Worm (Caenorhabditis elegans): Measurements from ENCODE around the gene ZK632.10.

ZK632.10 gene

DNA sequence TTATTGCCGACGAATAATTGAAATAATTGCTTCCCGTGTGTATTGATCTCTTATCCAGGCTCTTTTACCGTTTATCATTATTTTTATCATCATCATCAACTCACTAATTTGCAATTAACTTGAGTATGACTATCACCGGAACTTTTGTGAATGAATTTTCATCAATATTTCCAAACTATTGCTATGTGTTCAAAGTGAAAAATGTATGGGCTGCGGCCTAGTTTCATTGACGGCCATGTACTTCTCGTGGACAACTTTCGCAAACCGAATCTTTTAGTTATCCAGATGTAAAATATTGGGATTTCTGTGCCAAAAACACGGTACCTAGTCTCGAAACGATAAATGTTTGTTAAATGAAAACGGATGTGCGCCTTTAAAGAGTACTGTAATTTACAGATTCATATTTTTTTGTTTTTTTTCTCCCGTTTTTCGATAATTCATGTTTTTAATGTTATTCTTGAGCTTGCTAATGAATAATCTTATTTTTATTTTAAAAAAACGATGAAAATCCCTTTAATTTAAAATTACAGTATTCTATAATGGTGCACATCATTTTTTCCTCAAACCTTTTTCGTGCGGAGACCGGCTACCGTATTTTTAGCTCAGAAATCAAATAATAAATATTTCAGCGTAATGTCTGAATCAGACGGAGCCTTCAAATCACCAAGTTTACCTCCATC lies 28.9 kb downstream of the ZK632.10 start, which contains the start of gene ZK632.2:
Gene ZK632.2, plus strand, starts transcription at position 630 of the 680 bp plus-strand sequence.
- TF ChIP-seq sem-2 (GFP tag; optimal IDR thresholded peaks at IDR 0.05) (no peak), M03D4.4 (tag; optimal IDR thresholded peaks at IDR 0.05) (no peak), nhr-2 (tag; optimal IDR thresholded peaks at IDR 0.05) (no peak)

DNA sequence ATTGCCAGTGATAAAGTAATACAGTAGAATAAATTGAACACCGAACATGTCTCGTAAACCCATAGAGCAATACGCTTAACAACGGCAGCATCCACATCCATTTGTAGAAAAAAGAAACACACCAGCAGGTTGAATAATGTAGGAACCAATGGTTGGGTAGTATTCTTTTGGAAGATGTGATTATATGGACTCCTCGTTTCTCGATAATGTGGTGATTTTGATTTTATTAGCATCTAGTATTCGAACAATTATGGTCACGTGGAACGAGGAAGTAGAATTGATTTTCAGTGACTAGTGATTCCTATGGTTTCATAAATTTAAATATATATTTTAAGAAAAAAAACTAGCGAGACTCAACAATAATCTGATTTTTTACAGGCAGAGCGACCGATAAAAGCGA lies 31.1 kb downstream of the ZK632.10 start, which contains the start of gene srxa-10:
Gene srxa-10, minus strand, starts transcription at position 101 of the 400 bp plus-strand sequence.
- TF ChIP-seq ceh-39 (tag; optimal IDR thresholded peaks at IDR 0.05) (no peak), cnd-1 (tag; optimal IDR thresholded peaks at IDR 0.05) (no peak), tbx-8 (GFP tag; optimal IDR thresholded peaks at IDR 0.05) (no peak), unc-120 (tag; optimal IDR thresholded peaks at IDR 0.05; ENCODE audit: poor library complexity, severe bottlenecking) (no peak)

- TF ChIP-seq hlh-1 (tag; optimal IDR thresholded peaks at IDR 0.05) (no peak), pha-4 (tag; optimal IDR thresholded peaks at IDR 0.05) (peak; percentile 11)
These were observed 33.7 kb downstream of the ZK632.10 start, which contains the start of the genes R10E11.9 and mcm-6 for ce11 chrIII:9793592-9794417. TSS of gene R10E11.9 (minus strand) at chrIII:9793642. TSS of gene mcm-6 (plus strand) at chrIII:9794367.

DNA sequence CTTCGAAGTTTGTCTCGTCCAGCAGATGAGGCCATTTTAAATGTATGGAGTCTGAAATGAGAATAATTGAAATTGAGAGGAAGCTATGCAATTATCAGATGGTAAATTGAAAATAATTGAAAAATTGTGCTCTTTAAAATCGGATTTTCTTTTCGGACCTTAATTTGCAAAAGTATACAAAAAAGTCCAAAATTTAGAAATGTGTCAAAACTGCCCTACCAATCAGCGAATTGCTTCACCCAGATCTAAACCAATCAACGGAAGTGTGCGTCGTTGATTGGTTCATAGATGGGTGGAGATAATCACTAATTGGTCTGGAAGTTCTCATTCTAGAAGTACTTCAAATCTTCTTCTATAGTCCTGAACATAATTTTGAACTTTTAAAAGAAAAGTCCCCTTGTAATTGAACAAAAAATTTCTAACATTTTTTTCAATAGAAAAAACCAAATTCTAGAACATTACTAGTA lies 37.9 kb downstream of the ZK632.10 start, which contains the start of gene R10E11.5:
Gene R10E11.5, minus strand, starts transcription at position 51 of the 467 bp plus-strand sequence.
- TF ChIP-seq elt-3 (tag; optimal IDR thresholded peaks at IDR 0.05) (no peak), lsy-2 (tag; optimal IDR thresholded peaks at IDR 0.05) (no peak), zip-8 (tag; optimal IDR thresholded peaks at IDR 0.05) (no peak), nhr-12 (tag; optimal IDR thresholded peaks at IDR 0.05) (no peak), nhr-76 (tag; optimal IDR thresholded peaks at IDR 0.05) (no peak), lin-32 (GFP tag; optimal IDR thresholded peaks at IDR 0.05) (no peak), ceh-83 (GFP tag; optimal IDR thresholded peaks at IDR 0.05) (no peak), tbx-8 (GFP tag; optimal IDR thresholded peaks at IDR 0.05) (no peak), ceh-39 (tag; optimal IDR thresholded peaks at IDR 0.05) (no peak), drap-1 (GFP tag; optimal IDR thresholded peaks at IDR 0.05) (no peak), ztf-11 (tag; optimal IDR thresholded peaks at IDR 0.05) (no peak), snpc-4 (tag; optimal IDR thresholded peaks at IDR 0.05) (no peak), blmp-1 (tag; optimal IDR thresholded peaks at IDR 0.05) (no peak), mls-2 (tag; optimal IDR thresholded peaks at IDR 0.05) (no peak), sem-2 (GFP tag; optimal IDR thresholded peaks at IDR 0.05) (no peak)

DNA sequence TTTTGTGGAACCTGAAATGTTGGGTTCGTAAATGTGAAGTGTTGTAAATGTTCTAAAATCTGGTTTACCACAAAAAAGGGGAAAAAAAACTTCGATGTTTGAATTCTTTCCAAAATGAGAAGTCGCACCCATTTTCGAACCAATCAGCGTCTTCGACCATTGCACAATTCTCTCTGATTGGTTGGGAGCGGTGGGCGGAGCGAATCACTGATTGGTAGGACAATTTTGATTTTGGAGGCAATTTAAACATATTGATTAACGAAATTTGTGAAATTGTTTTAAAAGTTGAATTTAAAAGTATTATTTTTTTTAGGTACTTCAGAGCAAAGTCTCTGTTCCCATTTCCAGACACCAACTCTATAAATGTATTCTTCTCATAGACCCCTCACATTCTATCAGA lies 38.4 kb downstream of the ZK632.10 start:
- TF ChIP-seq unc-120 (tag; optimal IDR thresholded peaks at IDR 0.05; ENCODE audit: poor library complexity, severe bottlenecking), result no peak
- TF ChIP-seq nhr-237 (tag; optimal IDR thresholded peaks at IDR 0.05), result no peak
- no peak for TF ChIP-seq ces-1 (GFP tag; optimal IDR thresholded peaks at IDR 0.05)
- no peak for TF ChIP-seq ztf-11 (tag; optimal IDR thresholded peaks at IDR 0.05)
- no peak for TF ChIP-seq sptf-1 (tag; optimal IDR thresholded peaks at IDR 0.05)
- no peak for TF ChIP-seq ham-2 (GFP tag; optimal IDR thresholded peaks at IDR 0.05)
- TF ChIP-seq bed-3 (GFP tag; optimal IDR thresholded peaks at IDR 0.05), result no peak
- TF ChIP-seq drap-1 (GFP tag; optimal IDR thresholded peaks at IDR 0.05), result no peak
- TF ChIP-seq elt-1 (tag; optimal IDR thresholded peaks at IDR 0.05; ENCODE audit: borderline replicate concordance, insufficient read depth), result no peak
- no peak for TF ChIP-seq pha-4 (tag; optimal IDR thresholded peaks at IDR 0.05)
- TF ChIP-seq flh-1 (GFP tag; optimal IDR thresholded peaks at IDR 0.05), result no peak
- TF ChIP-seq ceh-39 (tag; optimal IDR thresholded peaks at IDR 0.05), result no peak
- no peak for TF ChIP-seq ceh-83 (GFP tag; optimal IDR thresholded peaks at IDR 0.05)
- no peak for TF ChIP-seq unc-39 (tag; optimal IDR thresholded peaks at IDR 0.05)
- no peak for TF ChIP-seq sem-2 (GFP tag; optimal IDR thresholded peaks at IDR 0.05)
- TF ChIP-seq mls-2 (tag; optimal IDR thresholded peaks at IDR 0.05), result no peak
- no peak for TF ChIP-seq elt-3 (tag; optimal IDR thresholded peaks at IDR 0.05)
- TF ChIP-seq mep-1 (tag; optimal IDR thresholded peaks at IDR 0.05), result no peak
- no peak for TF ChIP-seq lin-32 (GFP tag; optimal IDR thresholded peaks at IDR 0.05)
- no peak for TF ChIP-seq lsy-2 (tag; optimal IDR thresholded peaks at IDR 0.05)

All from whole organism, mixed stage, embryonic.